Worm (Caenorhabditis elegans) whole organism, L3 larva: ENCODE measurements around the gene rde-11.

Source experiments
- ama-1 ChIP-seq: fragments of 150-350 bp; optimal IDR thresholded peaks from 2 replicates; lab custom pipeline; 2018
- ceh-28 ChIP-seq: fragments of 150-350 bp; optimal IDR thresholded peaks from 2 replicates; lab custom pipeline; 2014; ENCODE audit warnings: missing biosample characterization, missing genetic modification reagents, missing genetic modification characterization
- lin-39 ChIP-seq: fragments of 150-350 bp; optimal IDR thresholded peaks from 2 replicates; lab custom pipeline; 2018; ENCODE audit warnings: missing biosample characterization, missing genetic modification reagents, missing genetic modification characterization
- nfya-1 ChIP-seq: sonication (generic microtip); optimal IDR thresholded peaks from 2 replicates; lab custom pipeline; 2017; ENCODE audit warnings: missing genetic modification characterization, mild to moderate bottlenecking, missing compliant biosample characterization, antibody characterized with exemption, moderate library complexity; ENCODE audit not compliant: insufficient read depth
- nhr-67 ChIP-seq: fragments of 150-350 bp; optimal IDR thresholded peaks from 2 replicates; lab custom pipeline; 2014; ENCODE audit warnings: missing biosample characterization, missing genetic modification characterization
- nhr-77 ChIP-seq: fragments of 150-350 bp; optimal IDR thresholded peaks from 2 replicates; lab custom pipeline; 2014; ENCODE audit warnings: missing biosample characterization, missing genetic modification characterization
- snpc-4 ChIP-seq: fragments of 150-350 bp; optimal IDR thresholded peaks from 2 replicates; lab custom pipeline; 2014; ENCODE audit warnings: missing biosample characterization, missing genetic modification characterization
- zag-1 ChIP-seq: fragments of 150-350 bp; optimal IDR thresholded peaks from 2 replicates; lab custom pipeline; 2014; ENCODE audit warnings: missing biosample characterization, missing genetic modification characterization
- ztf-4 ChIP-seq: fragments of 150-350 bp; optimal IDR thresholded peaks from 2 replicates; lab custom pipeline; 2014; ENCODE audit warnings: missing biosample characterization, missing genetic modification characterization

ce11 chrIV:13080861-13081260 is 24.1 kb upstream of the rde-11 start:
- TF ChIP-seq lin-39 (tag; lab: Kevin White, UChicago) (no peak), zag-1 (tag; lab: Kevin White, UChicago) (no peak), nhr-77 (tag; lab: Kevin White, UChicago) (no peak), nfya-1 (no peak), ceh-28 (tag; lab: Kevin White, UChicago) (no peak), ama-1 (lab: Kevin White, UChicago) (no peak), ztf-4 (tag; lab: Kevin White, UChicago) (no peak), snpc-4 (tag; lab: Kevin White, UChicago) (no peak), nhr-67 (tag; lab: Kevin White, UChicago) (no peak)
